Worm (Caenorhabditis elegans) whole organism, L4/young adult: Measurements from ENCODE around the gene F47G9.4.

Source experiments
- W03F9.2 ChIP-seq: fragments of 150-350 bp; optimal IDR thresholded peaks from 2 replicates; lab custom pipeline; 2014; ENCODE audit warnings: missing biosample characterization, missing genetic modification characterization
- him-1 ChIP-seq: sonication (generic microtip); optimal IDR thresholded peaks from 2 replicates; lab custom pipeline; 2016; ENCODE audit warnings: missing genotype, missing genetic modification reagents, missing genetic modification characterization, missing compliant biosample characterization

DNA sequence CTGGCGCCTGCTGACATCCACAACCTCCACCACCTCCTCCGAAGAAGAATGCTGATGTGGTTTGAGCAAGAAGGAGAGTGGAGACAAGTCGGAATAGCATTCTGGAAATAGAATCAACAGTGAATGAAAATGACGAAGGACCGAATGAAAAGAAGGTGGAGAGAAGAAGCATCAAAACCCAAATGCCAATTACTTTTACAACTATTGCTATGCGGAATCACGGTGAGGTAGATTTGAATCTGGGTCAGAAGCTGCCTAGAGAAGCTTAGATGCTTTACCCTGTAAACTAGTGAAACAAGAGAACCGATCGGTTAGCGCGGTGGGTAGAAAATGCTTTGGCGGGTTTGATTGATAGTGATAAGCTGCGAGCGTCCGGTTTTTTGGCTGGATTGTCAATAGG is 25.3 kb upstream of the F47G9.4 start, which contains the start of gene grl-7:
- TF ChIP-seq him-1 (tag; lab: Kevin White, UChicago) (no peak), W03F9.2 (tag; lab: Kevin White, UChicago) (no peak)
